Fruit fly (Drosophila melanogaster) whole organism, adult: Measurements from ENCODE around the gene Gprk2.

Experiments
- CG11617 ChIP-seq: fragments of 200-800 bp; sonication (Bioruptor generic); optimal IDR thresholded peaks from 2 replicates; lab custom pipeline; 2017; ENCODE audit warnings: mild to moderate bottlenecking, missing biosample characterization, missing genetic modification reagents, missing genetic modification characterization
- CG12768 ChIP-seq: fragments of 200-800 bp; sonication (Bioruptor generic); optimal IDR thresholded peaks from 2 replicates; lab custom pipeline; 2017; ENCODE audit warnings: missing biosample characterization, missing genetic modification characterization, mild to moderate bottlenecking, moderate library complexity, missing genetic modification reagents
- CG14711 ChIP-seq: fragments of 200-800 bp; sonication (Bioruptor generic); optimal IDR thresholded peaks from 2 replicates; lab custom pipeline; 2018; ENCODE audit warnings: missing biosample characterization, mild to moderate bottlenecking, missing genetic modification characterization, moderate library complexity
- CG1620 ChIP-seq: fragments of 200-800 bp; sonication (Bioruptor generic); optimal IDR thresholded peaks from 2 replicates; lab custom pipeline; 2016; ENCODE audit warnings: missing biosample characterization, missing genetic modification characterization
- CG33017 ChIP-seq: fragments of 200-800 bp; sonication (Bioruptor generic); optimal IDR thresholded peaks from 2 replicates; lab custom pipeline; 2018; ENCODE audit warnings: missing biosample characterization, mild to moderate bottlenecking, missing genetic modification characterization, moderate library complexity
- CG5204 ChIP-seq: fragments of 200-800 bp; sonication (Bioruptor generic); optimal IDR thresholded peaks from 2 replicates; lab custom pipeline; 2016; ENCODE audit warnings: missing biosample characterization, missing genetic modification characterization
- CG7045 ChIP-seq: fragments of 200-800 bp; sonication (Bioruptor generic); optimal IDR thresholded peaks from 2 replicates; lab custom pipeline; 2017; ENCODE audit warnings: missing biosample characterization, mild to moderate bottlenecking, missing genetic modification characterization
- CG7101 ChIP-seq: fragments of 200-800 bp; sonication (Bioruptor generic); optimal IDR thresholded peaks from 2 replicates; lab custom pipeline; 2018; ENCODE audit warnings: missing biosample characterization, mild to moderate bottlenecking, missing genetic modification characterization, moderate library complexity
- Clk ChIP-seq: fragments of 200-800 bp; sonication (Bioruptor generic); optimal IDR thresholded peaks from 2 replicates; lab custom pipeline; 2017; ENCODE audit warnings: missing biosample characterization, missing genetic modification characterization
- Crg-1 ChIP-seq: fragments of 200-800 bp; sonication (Bioruptor generic); optimal IDR thresholded peaks from 2 replicates; lab custom pipeline; 2016; ENCODE audit warnings: missing biosample characterization, missing genetic modification characterization
- Hr96 ChIP-seq: fragments of 200-800 bp; sonication (Bioruptor generic); optimal IDR thresholded peaks from 2 replicates; lab custom pipeline; 2016; ENCODE audit warnings: missing biosample characterization, missing genetic modification characterization
- Mnt ChIP-seq: fragments of 200-800 bp; sonication (Bioruptor generic); optimal IDR thresholded peaks from 2 replicates; lab custom pipeline; 2016; ENCODE audit warnings: missing biosample characterization, mild to moderate bottlenecking, missing genetic modification characterization
- bab1 ChIP-seq: fragments of 200-800 bp; sonication (Bioruptor generic); optimal IDR thresholded peaks from 3 replicates; lab custom pipeline; 2019; ENCODE audit warnings: missing biosample characterization, mild to moderate bottlenecking, missing genetic modification characterization, moderate library complexity
- cic ChIP-seq: fragments of 200-800 bp; sonication (Bioruptor generic); optimal IDR thresholded peaks from 2 replicates; lab custom pipeline; 2017; ENCODE audit warnings: missing biosample characterization, mild to moderate bottlenecking, missing genetic modification characterization, moderate library complexity
- cnc ChIP-seq, 2 experiments: fragments of >200 bp; optimal IDR thresholded peaks; 2 replicates each; lab custom pipeline; 2017
- kay ChIP-seq: fragments of 200-800 bp; sonication (Bioruptor generic); peaks from one replicate; lab custom pipeline; 2016; ENCODE audit warnings: missing biosample characterization, missing genetic modification characterization, borderline replicate concordance
- ovo ChIP-seq: fragments of 200-800 bp; sonication (Bioruptor generic); optimal IDR thresholded peaks from 2 replicates; lab custom pipeline; 2016; ENCODE audit warnings: missing biosample characterization, missing genetic modification characterization
- pad ChIP-seq: fragments of 200-800 bp; sonication (Bioruptor generic); optimal IDR thresholded peaks from 3 replicates; lab custom pipeline; 2017; ENCODE audit warnings: missing biosample characterization, missing genetic modification characterization, mild to moderate bottlenecking, moderate library complexity, missing genetic modification reagents
- tj ChIP-seq: fragments of 200-800 bp; sonication (Bioruptor generic); optimal IDR thresholded peaks from 3 replicates; lab custom pipeline; 2017; ENCODE audit warnings: missing biosample characterization, mild to moderate bottlenecking, missing genetic modification characterization, moderate library complexity
- toe ChIP-seq: fragments of 200-800 bp; sonication (Bioruptor generic); optimal IDR thresholded peaks from 2 replicates; lab custom pipeline; 2016; ENCODE audit warnings: missing biosample characterization, missing genetic modification characterization

Gprk2 gene

dm6 chr3R:31443023-31443422, 38.0 kb downstream of the Gprk2 start:
- peak; percentile 10 for TF ChIP-seq tj (GFP tag; lab: Kevin White, UChicago)
- TF ChIP-seq CG11617 (GFP tag; lab: Kevin White, UChicago), result no peak

dm6 chr3R:31443455-31443854, 38.4 kb downstream of the Gprk2 start:
- TF ChIP-seq cnc (optimal IDR thresholded peaks at IDR 0.05; lab: Kevin White, UChicago), result no peak
- no peak for TF ChIP-seq CG7045 (GFP tag; lab: Kevin White, UChicago)
- no peak for TF ChIP-seq bab1 (GFP tag; lab: Kevin White, UChicago)
- no peak for TF ChIP-seq CG7101 (tag; lab: Kevin White, UChicago)
- TF ChIP-seq Hr96, result no peak
- TF ChIP-seq Clk (GFP tag; lab: Kevin White, UChicago), result no peak

DNA sequence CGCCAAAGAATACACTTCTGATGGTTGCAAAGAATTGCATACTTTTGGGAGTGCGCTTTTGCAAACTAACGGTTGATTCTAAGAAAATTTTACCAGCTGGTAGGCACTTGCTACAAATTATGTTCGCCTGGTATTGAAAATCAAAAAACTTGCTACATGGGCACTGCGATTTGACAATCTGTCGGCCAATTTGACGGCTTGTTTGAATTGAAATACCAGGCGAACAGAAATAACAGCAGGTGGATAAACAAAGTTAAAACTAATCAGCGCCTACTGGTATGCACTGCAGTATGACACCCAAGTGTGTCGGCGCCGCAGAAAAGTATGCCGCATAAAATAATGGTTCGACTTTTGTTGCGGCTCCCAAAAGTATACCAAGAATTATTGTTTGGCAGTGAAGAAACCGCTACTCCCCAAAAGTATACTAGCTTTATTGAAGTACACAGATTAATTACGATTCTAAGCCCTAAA, 53.0 kb downstream of the Gprk2 start:
- TF ChIP-seq CG1620 (GFP tag; lab: Kevin White, UChicago), result no peak
- peak; percentile 89 for TF ChIP-seq ovo
- TF ChIP-seq CG11617 (GFP tag; lab: Kevin White, UChicago), result no peak
- TF ChIP-seq CG12768 (GFP tag; lab: Kevin White, UChicago), result no peak
- TF ChIP-seq bab1 (GFP tag; lab: Kevin White, UChicago), result peak; percentile 63

DNA sequence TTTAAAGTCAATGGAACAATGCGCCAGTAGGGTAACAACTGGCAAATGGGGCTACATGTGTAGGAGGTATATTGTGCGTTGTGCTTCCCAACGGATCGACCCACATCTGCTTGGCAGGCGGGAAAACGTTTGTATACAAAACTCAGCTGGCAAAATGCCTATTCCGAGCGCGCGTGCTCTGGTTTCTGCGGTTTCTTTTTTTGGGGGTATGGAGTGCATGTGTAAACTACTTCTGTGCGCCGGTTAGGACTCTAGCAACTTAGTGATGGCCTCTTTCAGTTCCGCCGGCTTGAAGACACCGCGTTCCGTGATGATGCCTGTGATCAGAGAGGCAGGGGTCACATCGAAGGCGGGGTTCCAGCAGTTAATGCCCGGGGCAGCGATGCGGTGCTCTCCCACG, 54.7 kb downstream of the Gprk2 start, which contains the start of gene Loxl1:
Gene Loxl1 (minus strand): TSS at position 101 of the 400 bp plus-strand sequence.
- TF ChIP-seq CG7101 (tag; lab: Kevin White, UChicago) (no peak), pad (GFP tag; lab: Kevin White, UChicago) (no peak), Clk (GFP tag; lab: Kevin White, UChicago) (no peak), Hr96 (no peak)

DNA sequence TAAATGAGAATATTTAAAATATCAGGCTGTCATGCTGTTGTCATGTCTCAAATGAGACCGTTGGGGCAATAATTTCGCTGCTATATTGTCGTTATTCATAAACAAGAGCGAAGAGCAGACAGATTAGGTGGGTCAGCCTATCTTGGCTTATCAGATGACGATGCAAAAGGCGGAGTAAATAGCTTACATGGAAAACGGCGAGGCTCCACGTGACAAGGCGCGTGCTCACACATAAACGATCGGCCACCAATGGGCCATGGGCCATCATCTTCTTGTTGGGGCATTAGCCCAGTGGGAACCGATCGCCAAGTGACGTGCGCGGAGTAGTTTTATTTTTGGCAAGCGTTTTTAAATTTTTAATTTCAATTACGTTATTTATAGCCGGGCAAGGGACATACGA, 56.2 kb downstream of the Gprk2 start:
- TF ChIP-seq cnc (optimal IDR thresholded peaks at IDR 0.05; lab: Kevin White, UChicago), result peak in 1 of 2 experiments; percentile 48
- no peak for TF ChIP-seq ovo

dm6 chr3R:31462299-31463011, 57.4 kb downstream of the Gprk2 start:
- TF ChIP-seq pad (GFP tag; lab: Kevin White, UChicago) (no peak), tj (GFP tag; lab: Kevin White, UChicago) (peak; percentile 11), Clk (GFP tag; lab: Kevin White, UChicago) (no peak), CG7045 (GFP tag; lab: Kevin White, UChicago) (no peak), Mnt (GFP tag; lab: Kevin White, UChicago) (peak; percentile 17), CG11617 (GFP tag; lab: Kevin White, UChicago) (no peak)

dm6 chr3R:31463012-31463366, 57.9 kb downstream of the Gprk2 start, which contains the start of the genes CG11334 and CG11333:
Gene CG11334, minus strand, starts transcription at chr3R:31463037.
Gene CG11333, plus strand, starts transcription at chr3R:31463301.
- TF ChIP-seq bab1 (GFP tag; lab: Kevin White, UChicago) (peak; percentile 13), ovo (no peak)

dm6 chr3R:31477167-31477566, 72.1 kb downstream of the Gprk2 start:
- TF ChIP-seq cic (no peak), CG7045 (GFP tag; lab: Kevin White, UChicago) (no peak), Clk (GFP tag; lab: Kevin White, UChicago) (no peak), cnc (optimal IDR thresholded peaks at IDR 0.05; lab: Kevin White, UChicago) (no peak), Mnt (GFP tag; lab: Kevin White, UChicago) (no peak), tj (GFP tag; lab: Kevin White, UChicago) (no peak), Hr96 (no peak)

DNA sequence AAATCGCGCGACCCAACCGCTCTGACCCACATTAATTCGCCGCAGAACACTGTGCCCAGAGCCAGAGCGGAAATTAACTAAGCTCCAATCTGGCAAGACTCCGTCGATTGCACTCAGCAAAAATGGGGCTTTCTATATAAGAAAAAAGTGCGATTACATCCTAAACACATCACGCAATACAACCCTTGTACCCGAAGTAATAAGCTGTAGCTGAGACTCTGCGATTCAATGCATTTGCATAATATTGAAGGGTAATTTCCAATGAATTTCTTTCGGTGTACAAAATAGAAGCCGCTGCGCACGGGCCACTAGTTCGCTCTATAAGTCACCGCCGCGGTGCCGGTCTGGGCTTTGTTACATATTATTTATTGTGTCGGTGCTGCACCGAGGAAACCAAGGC, 77.1 kb downstream of the Gprk2 start:
- TF ChIP-seq toe (GFP tag; lab: Kevin White, UChicago) (no peak), CG33017 (tag; lab: Kevin White, UChicago) (no peak), bab1 (GFP tag; lab: Kevin White, UChicago) (no peak), CG7101 (tag; lab: Kevin White, UChicago) (no peak), CG14711 (tag; lab: Kevin White, UChicago) (no peak), cic (no peak), Clk (GFP tag; lab: Kevin White, UChicago) (no peak), kay (no peak), Hr96 (no peak), ovo (no peak), CG1620 (GFP tag; lab: Kevin White, UChicago) (no peak), CG5204 (GFP tag; lab: Kevin White, UChicago) (no peak), Mnt (GFP tag; lab: Kevin White, UChicago) (no peak), cnc (optimal IDR thresholded peaks at IDR 0.05; lab: Kevin White, UChicago) (no peak), Crg-1 (GFP tag; lab: Kevin White, UChicago) (no peak), CG11617 (GFP tag; lab: Kevin White, UChicago) (no peak), CG7045 (GFP tag; lab: Kevin White, UChicago) (no peak), tj (GFP tag; lab: Kevin White, UChicago) (no peak), pad (GFP tag; lab: Kevin White, UChicago) (no peak), CG12768 (GFP tag; lab: Kevin White, UChicago) (no peak)
